Worm (Caenorhabditis elegans): Measurements from ENCODE around the gene C35B8.3.

Gene C35B8.3

DNA sequence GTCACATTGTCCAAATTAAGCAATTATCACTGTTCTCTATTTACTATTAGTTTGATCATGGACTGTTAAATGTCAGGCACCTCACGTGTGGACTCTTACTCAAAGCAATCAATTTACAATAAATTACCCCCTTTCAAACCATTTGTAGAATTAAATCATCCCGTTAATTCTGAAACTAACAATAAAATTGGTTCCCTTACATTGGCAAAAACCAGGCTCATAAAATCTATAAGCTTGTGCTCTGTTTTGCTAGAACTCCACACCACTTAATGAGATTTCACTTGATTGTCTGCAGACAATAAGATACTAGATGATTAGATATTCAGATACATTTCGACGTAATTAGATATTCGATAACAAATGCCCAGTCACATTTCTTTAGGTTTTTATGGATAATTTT lies 43.7 kb upstream of the C35B8.3 start:
- no peak for TF ChIP-seq blmp-1 (tag; optimal IDR thresholded peaks at IDR 0.05; ENCODE audit: insufficient read depth)
- no peak for TF ChIP-seq nhr-25 (tag; optimal IDR thresholded peaks at IDR 0.05)
- TF ChIP-seq elt-1 (tag; optimal IDR thresholded peaks at IDR 0.05) = no peak
- TF ChIP-seq R02D3.7 (tag; optimal IDR thresholded peaks at IDR 0.05) = no peak
- TF ChIP-seq lin-13 (GFP tag; optimal IDR thresholded peaks at IDR 0.05) = no peak
- no peak for TF ChIP-seq sma-3 (GFP tag; optimal IDR thresholded peaks at IDR 0.05)
- no peak for TF ChIP-seq fos-1 (tag; optimal IDR thresholded peaks at IDR 0.05)
- TF ChIP-seq dmd-4 (tag; optimal IDR thresholded peaks at IDR 0.05) = no peak
- TF ChIP-seq nhr-12 (tag; optimal IDR thresholded peaks at IDR 0.05) = no peak
- TF ChIP-seq unc-62 (GFP tag; optimal IDR thresholded peaks at IDR 0.05) = no peak
- no peak for TF ChIP-seq unc-39 (tag; optimal IDR thresholded peaks at IDR 0.05)
- TF ChIP-seq crh-2 (tag; optimal IDR thresholded peaks at IDR 0.05) = no peak

DNA sequence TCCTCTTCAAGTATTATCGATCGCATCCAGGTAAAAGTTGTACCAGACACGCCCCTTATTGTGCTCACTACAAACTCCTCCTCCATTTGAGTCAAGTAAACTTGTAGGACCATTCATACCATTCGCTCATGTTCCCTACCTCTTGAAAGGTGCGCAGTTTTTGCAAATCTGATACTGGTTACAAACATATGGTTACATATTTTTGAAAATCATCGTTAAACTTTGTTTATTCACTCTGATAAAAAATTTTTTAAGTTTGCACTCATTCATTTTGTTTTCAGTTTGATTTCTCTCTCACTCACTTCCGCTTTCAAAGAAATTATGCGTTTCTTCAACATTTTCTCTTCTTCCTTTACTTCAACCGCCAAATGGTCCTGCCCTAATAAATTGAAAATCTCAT lies 42.5 kb upstream of the C35B8.3 start, which contains the start of gene B0563.1:
Gene B0563.1 (plus strand): TSS at position 301 of the 400 bp plus-strand sequence.
- TF ChIP-seq unc-62 (GFP tag; optimal IDR thresholded peaks at IDR 0.05) (no peak), sma-3 (GFP tag; optimal IDR thresholded peaks at IDR 0.05) (no peak), nhr-77 (tag; optimal IDR thresholded peaks at IDR 0.05) (no peak), mbf-1 (tag; optimal IDR thresholded peaks at IDR 0.05) (no peak), blmp-1 (tag; optimal IDR thresholded peaks at IDR 0.05; ENCODE audit: insufficient read depth) (no peak), F13H6.1 (tag; optimal IDR thresholded peaks at IDR 0.05) (no peak), ama-1 (optimal IDR thresholded peaks at IDR 0.05) (no peak), nhr-237 (tag; optimal IDR thresholded peaks at IDR 0.05) (no peak), nhr-11 (tag; optimal IDR thresholded peaks at IDR 0.05) (no peak), nhr-25 (tag; optimal IDR thresholded peaks at IDR 0.05) (no peak), ztf-4 (tag; optimal IDR thresholded peaks at IDR 0.05) (no peak), sem-4 (tag; optimal IDR thresholded peaks at IDR 0.05) (no peak), unc-39 (tag; optimal IDR thresholded peaks at IDR 0.05) (no peak), unc-55 (GFP tag; optimal IDR thresholded peaks at IDR 0.05) (no peak)

DNA sequence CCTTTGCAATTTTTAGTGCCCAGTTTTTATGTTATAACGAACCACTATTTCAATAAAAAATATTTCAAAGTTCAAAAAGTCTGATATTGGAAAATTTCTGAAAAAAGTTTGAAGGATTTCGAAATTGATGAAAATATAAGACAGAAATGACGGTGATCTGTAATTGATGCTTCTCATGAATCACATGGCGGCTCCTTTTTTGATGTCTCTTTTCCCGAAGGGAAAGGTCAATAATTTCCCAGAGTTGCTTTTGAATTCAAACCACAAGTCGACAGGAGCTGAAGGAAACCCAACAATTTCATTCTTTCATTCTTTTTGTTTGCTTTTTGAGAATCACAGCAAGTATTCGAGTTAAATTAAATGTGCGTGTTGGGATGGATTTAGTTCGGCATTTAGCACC lies 41.4 kb upstream of the C35B8.3 start, which contains the start of gene B0563.18:
Gene B0563.18 (plus strand): TSS at position 301 of the 400 bp plus-strand sequence.
- no peak for TF ChIP-seq unc-62 (GFP tag; optimal IDR thresholded peaks at IDR 0.05)
- no peak for TF ChIP-seq nhr-11 (tag; optimal IDR thresholded peaks at IDR 0.05)
- TF ChIP-seq unc-55 (GFP tag; optimal IDR thresholded peaks at IDR 0.05) = no peak
- no peak for TF ChIP-seq lsy-2 (tag; optimal IDR thresholded peaks at IDR 0.05)
- no peak for TF ChIP-seq ztf-11 (tag; optimal IDR thresholded peaks at IDR 0.05)
- TF ChIP-seq peb-1 (tag; optimal IDR thresholded peaks at IDR 0.05) = no peak
- no peak for TF ChIP-seq blmp-1 (tag; optimal IDR thresholded peaks at IDR 0.05; ENCODE audit: insufficient read depth)
- no peak for TF ChIP-seq nhr-237 (tag; optimal IDR thresholded peaks at IDR 0.05)
- TF ChIP-seq R02D3.7 (tag; optimal IDR thresholded peaks at IDR 0.05) = no peak
- no peak for TF ChIP-seq ztf-4 (tag; optimal IDR thresholded peaks at IDR 0.05)

DNA sequence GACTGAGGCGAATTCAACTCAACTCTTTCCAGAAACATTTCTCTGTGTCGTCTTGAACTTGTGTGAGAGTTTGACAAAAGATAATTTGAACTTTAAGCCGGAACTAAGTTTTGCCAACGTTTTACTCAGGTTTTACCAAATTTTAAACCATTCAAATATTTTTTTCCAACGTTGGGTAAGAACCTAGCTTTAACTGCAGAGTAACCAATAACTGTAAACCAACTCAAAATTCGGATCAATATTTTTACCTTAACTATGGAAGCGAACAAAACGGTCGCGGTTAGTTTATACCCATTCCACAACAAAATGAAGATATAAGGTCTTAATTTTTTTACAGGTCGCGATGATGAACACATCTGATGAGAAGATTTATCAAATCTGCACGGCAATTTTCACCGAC lies 41.0 kb upstream of the C35B8.3 start:
- TF ChIP-seq egl-27 (tag; optimal IDR thresholded peaks at IDR 0.05) = no peak
- no peak for TF ChIP-seq ztf-1 (GFP tag; conservative IDR thresholded peaks at IDR 0.05)
- TF ChIP-seq lin-39 (tag; optimal IDR thresholded peaks at IDR 0.05) = no peak
- no peak for TF ChIP-seq sma-9 (GFP tag; optimal IDR thresholded peaks at IDR 0.05)
- no peak for TF ChIP-seq sma-9 (tag; optimal IDR thresholded peaks at IDR 0.05)
- no peak for TF ChIP-seq nhr-23 (tag; optimal IDR thresholded peaks at IDR 0.05)
- TF ChIP-seq nhr-11 (tag; optimal IDR thresholded peaks at IDR 0.05) = no peak
- no peak for TF ChIP-seq skn-1 (tag; optimal IDR thresholded peaks at IDR 0.05)
- no peak for TF ChIP-seq fos-1 (tag; optimal IDR thresholded peaks at IDR 0.05)

DNA sequence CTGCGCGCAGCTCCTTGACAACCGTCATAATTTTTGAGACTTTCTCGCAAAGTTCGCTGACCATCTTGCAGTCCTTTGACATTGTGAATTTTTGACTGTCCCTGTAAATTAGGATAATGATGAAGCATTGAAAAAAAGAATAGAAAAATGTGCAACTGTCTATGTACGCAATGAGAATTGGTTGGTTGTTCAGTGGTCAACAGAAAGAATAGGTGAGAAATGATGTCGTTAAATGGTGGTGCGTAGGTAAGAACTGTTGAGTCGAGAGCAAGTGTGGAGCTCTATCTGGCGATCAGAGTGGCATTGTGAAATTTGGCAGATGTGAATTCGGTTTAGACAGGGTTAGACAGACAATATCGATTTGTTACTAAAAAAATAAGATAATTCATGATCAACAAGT lies 39.3 kb upstream of the C35B8.3 start, which contains the start of gene B0563.8:
Gene B0563.8 (minus strand): TSS at position 101 of the 400 bp plus-strand sequence.
- TF ChIP-seq ztf-4 (tag; optimal IDR thresholded peaks at IDR 0.05) = no peak
- no peak for TF ChIP-seq crh-2 (tag; optimal IDR thresholded peaks at IDR 0.05)
- no peak for TF ChIP-seq ceh-16 (tag; optimal IDR thresholded peaks at IDR 0.05)

DNA sequence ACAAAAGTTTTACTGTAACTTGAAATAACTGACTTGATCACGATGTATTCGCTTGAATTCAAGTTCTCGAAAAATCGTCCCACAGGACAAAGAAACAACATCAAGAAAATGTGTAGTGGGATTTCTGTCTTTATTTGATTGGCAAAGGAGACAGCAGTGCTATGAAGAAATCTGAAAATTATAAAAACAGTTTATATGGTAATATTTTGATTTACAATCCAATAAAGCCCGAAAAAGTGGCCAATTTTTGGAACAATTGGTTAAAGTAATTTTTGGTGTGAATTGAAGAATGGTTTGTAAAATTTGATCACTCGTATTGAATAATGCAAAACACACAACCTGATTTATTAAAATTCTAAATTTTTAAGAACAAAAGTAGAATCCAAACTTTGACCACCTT lies 32.9 kb upstream of the C35B8.3 start, which contains the start of gene Y81B9A.4:
Gene Y81B9A.4 (minus strand): TSS at position 101 of the 400 bp plus-strand sequence.
- TF ChIP-seq sma-3 (GFP tag; optimal IDR thresholded peaks at IDR 0.05) = no peak
- TF ChIP-seq blmp-1 (tag; optimal IDR thresholded peaks at IDR 0.05; ENCODE audit: insufficient read depth) = no peak
- TF ChIP-seq sma-9 (GFP tag; optimal IDR thresholded peaks at IDR 0.05) = no peak
- TF ChIP-seq sma-9 (tag; optimal IDR thresholded peaks at IDR 0.05) = no peak
- TF ChIP-seq nhr-11 (tag; optimal IDR thresholded peaks at IDR 0.05) = no peak
- TF ChIP-seq lin-13 (GFP tag; optimal IDR thresholded peaks at IDR 0.05) = no peak
- TF ChIP-seq R02D3.7 (tag; optimal IDR thresholded peaks at IDR 0.05) = no peak
- no peak for TF ChIP-seq nhr-21 (tag; optimal IDR thresholded peaks at IDR 0.05)
- TF ChIP-seq nhr-129 (tag; optimal IDR thresholded peaks at IDR 0.05) = no peak
- no peak for TF ChIP-seq unc-62 (GFP tag; optimal IDR thresholded peaks at IDR 0.05)
- TF ChIP-seq unc-55 (GFP tag; optimal IDR thresholded peaks at IDR 0.05) = no peak
- TF ChIP-seq nhr-237 (tag; optimal IDR thresholded peaks at IDR 0.05) = no peak
- TF ChIP-seq ama-1 (optimal IDR thresholded peaks at IDR 0.05) = no peak
- no peak for TF ChIP-seq lin-39 (tag; optimal IDR thresholded peaks at IDR 0.05)
- no peak for TF ChIP-seq ztf-1 (GFP tag; conservative IDR thresholded peaks at IDR 0.05)
- TF ChIP-seq mab-5 (tag; optimal IDR thresholded peaks at IDR 0.05) = no peak
- no peak for TF ChIP-seq dmd-4 (tag; optimal IDR thresholded peaks at IDR 0.05)
- TF ChIP-seq elt-1 (tag; optimal IDR thresholded peaks at IDR 0.05) = no peak
- no peak for TF ChIP-seq nhr-12 (tag; optimal IDR thresholded peaks at IDR 0.05)
- TF ChIP-seq egl-27 (tag; optimal IDR thresholded peaks at IDR 0.05) = no peak

Data from whole organism, L2 larva.